Fruit fly (Drosophila melanogaster): ENCODE measurements around the gene Pop5.
A peak's percentile ranks its signal among the peaks of the same experiment; 100 is the strongest.

The Pop5 gene

dm6 chr3L:17035492-17035891, 9.3 kb downstream of the Pop5 start, which contains the start of gene beg:
Gene beg (plus strand): TSS chr3L:17035668.
- no peak for TF ChIP-seq Sox102F (GFP tag; optimal IDR thresholded peaks at IDR 0.05)
- TF ChIP-seq Eip75B (GFP tag; optimal IDR thresholded peaks at IDR 0.05), result no peak
- TF ChIP-seq salr (GFP tag; optimal IDR thresholded peaks at IDR 0.05), result no peak
- TF ChIP-seq CG34406 (GFP tag; optimal IDR thresholded peaks at IDR 0.05), result no peak
- TF ChIP-seq topi (GFP tag; optimal IDR thresholded peaks at IDR 0.05), result no peak
- TF ChIP-seq Ets21C (GFP tag; optimal IDR thresholded peaks at IDR 0.05), result no peak
- no peak for TF ChIP-seq fkh (GFP tag; optimal IDR thresholded peaks at IDR 0.05)
- no peak for TF ChIP-seq CG15336 (GFP tag; IDR thresholded peaks at IDR 0.05)
- no peak for TF ChIP-seq CG11294 (GFP tag; IDR thresholded peaks at IDR 0.05)
- no peak for TF ChIP-seq CG4318 (GFP tag; optimal IDR thresholded peaks at IDR 0.05)
- TF ChIP-seq CG8319 (GFP tag; optimal IDR thresholded peaks at IDR 0.05), result no peak
- no peak for TF ChIP-seq dac (GFP tag; optimal IDR thresholded peaks at IDR 0.05)
- TF ChIP-seq CG10669 (GFP tag; optimal IDR thresholded peaks at IDR 0.05), result no peak
- no peak for TF ChIP-seq Eip93F (GFP tag; optimal IDR thresholded peaks at IDR 0.05)
- no peak for TF ChIP-seq CG9139 (GFP tag; optimal IDR thresholded peaks at IDR 0.05)
- no peak for TF ChIP-seq Sox15 (GFP tag; optimal IDR thresholded peaks at IDR 0.05)

- TF ChIP-seq Blimp-1 (GFP tag; optimal IDR thresholded peaks at IDR 0.05), result peak; percentile 95
- no peak for TF ChIP-seq CG34406 (GFP tag; optimal IDR thresholded peaks at IDR 0.05)
These were observed 11.5 kb downstream of the Pop5 start for dm6 chr3L:17033309-17033708.

dm6 chr3L:17031971-17032370, 12.9 kb downstream of the Pop5 start, which contains the start of gene Ilp8:
Gene Ilp8 (minus strand): TSS chr3L:17032080.
- no peak for TF ChIP-seq CG11294 (GFP tag; IDR thresholded peaks at IDR 0.05)
- TF ChIP-seq CG6854 (GFP tag; optimal IDR thresholded peaks at IDR 0.05), result peak; percentile 49
- TF ChIP-seq cyc (GFP tag; optimal IDR thresholded peaks at IDR 0.05), result no peak
- TF ChIP-seq Blimp-1 (GFP tag; optimal IDR thresholded peaks at IDR 0.05), result peak; percentile 13

dm6 chr3L:17027310-17027709, 17.5 kb downstream of the Pop5 start, which contains the start of gene CG7730:
Gene CG7730 (plus strand): TSS chr3L:17027515.
- TF ChIP-seq Lpt (GFP tag; optimal IDR thresholded peaks at IDR 0.05) (no peak), topi (GFP tag; optimal IDR thresholded peaks at IDR 0.05) (no peak), CG11902 (GFP tag; optimal IDR thresholded peaks at IDR 0.05) (no peak), dac (GFP tag; optimal IDR thresholded peaks at IDR 0.05) (no peak), fd85E (GFP tag; optimal IDR thresholded peaks at IDR 0.05) (no peak), vri (GFP tag; optimal IDR thresholded peaks at IDR 0.05) (no peak), CG15336 (GFP tag; IDR thresholded peaks at IDR 0.05) (no peak), pdm3 (GFP tag; optimal IDR thresholded peaks at IDR 0.05) (no peak), fkh (GFP tag; optimal IDR thresholded peaks at IDR 0.05) (no peak), Hr39 (GFP tag; optimal IDR thresholded peaks at IDR 0.05) (no peak), dsx (GFP tag; optimal IDR thresholded peaks at IDR 0.05; ENCODE audit: poor library complexity, severe bottlenecking) (no peak), Smox (GFP tag; optimal IDR thresholded peaks at IDR 0.05) (no peak), CG9139 (GFP tag; optimal IDR thresholded peaks at IDR 0.05) (no peak), svp (GFP tag) (no peak), acj6 (GFP tag; optimal IDR thresholded peaks at IDR 0.05) (no peak), CG16779 (tag; optimal IDR thresholded peaks at IDR 0.05) (no peak), Met (GFP tag; optimal IDR thresholded peaks at IDR 0.05) (no peak), CG8319 (GFP tag; optimal IDR thresholded peaks at IDR 0.05) (no peak)

- TF ChIP-seq Eip93F (GFP tag; optimal IDR thresholded peaks at IDR 0.05), result no peak
- no peak for TF ChIP-seq CG11902 (GFP tag; optimal IDR thresholded peaks at IDR 0.05)
- no peak for TF ChIP-seq CG11294 (GFP tag; IDR thresholded peaks at IDR 0.05)
- TF ChIP-seq Sox14 (GFP tag; optimal IDR thresholded peaks at IDR 0.05), result no peak
- TF ChIP-seq topi (GFP tag; optimal IDR thresholded peaks at IDR 0.05), result no peak
- TF ChIP-seq esn (GFP tag; optimal IDR thresholded peaks at IDR 0.05), result no peak
- TF ChIP-seq CG15336 (GFP tag; IDR thresholded peaks at IDR 0.05), result no peak
- TF ChIP-seq Hr4 (GFP tag; optimal IDR thresholded peaks at IDR 0.05), result no peak
- no peak for TF ChIP-seq CG8119 (GFP tag; IDR thresholded peaks at IDR 0.05)
- TF ChIP-seq CG32006 (GFP tag; optimal IDR thresholded peaks at IDR 0.05), result no peak
- TF ChIP-seq CG3032 (tag; optimal IDR thresholded peaks at IDR 0.05), result no peak
- TF ChIP-seq svp (GFP tag), result no peak
- no peak for TF ChIP-seq CG31627 (GFP tag; optimal IDR thresholded peaks at IDR 0.05)
- no peak for TF ChIP-seq CG8632 (GFP tag; optimal IDR thresholded peaks at IDR 0.05)
- no peak for TF ChIP-seq CG8319 (GFP tag; optimal IDR thresholded peaks at IDR 0.05)
- TF ChIP-seq CG6808 (GFP tag; optimal IDR thresholded peaks at IDR 0.05), result no peak
- TF ChIP-seq salr (GFP tag; optimal IDR thresholded peaks at IDR 0.05), result no peak
- TF ChIP-seq CG7368 (GFP tag; optimal IDR thresholded peaks at IDR 0.05), result no peak
- TF ChIP-seq eg (GFP tag; IDR thresholded peaks at IDR 0.05), result no peak
- no peak for TF ChIP-seq CG1621 (tag; optimal IDR thresholded peaks at IDR 0.05)
These were observed 20.7 kb downstream of the Pop5 start, which contains the start of gene Fit2 for dm6 chr3L:17024095-17024639. Gene Fit2 (plus strand): TSS chr3L:17024328.
